Fruit fly (Drosophila melanogaster) whole organism, adult: ENCODE results near the gene pHCl-2.

Experiments used
- CG11617 ChIP-seq: fragments of 200-800 bp; sonication (Bioruptor generic); optimal IDR thresholded peaks from 2 replicates; lab custom pipeline; 2017; ENCODE audit warnings: mild to moderate bottlenecking, missing biosample characterization, missing genetic modification reagents, missing genetic modification characterization
- CG5204 ChIP-seq: fragments of 200-800 bp; sonication (Bioruptor generic); optimal IDR thresholded peaks from 2 replicates; lab custom pipeline; 2016; ENCODE audit warnings: missing biosample characterization, missing genetic modification characterization
- toe ChIP-seq: fragments of 200-800 bp; sonication (Bioruptor generic); optimal IDR thresholded peaks from 2 replicates; lab custom pipeline; 2016; ENCODE audit warnings: missing biosample characterization, missing genetic modification characterization

- TF ChIP-seq toe (GFP tag; lab: Kevin White, UChicago) (no peak), CG5204 (GFP tag; lab: Kevin White, UChicago) (no peak), CG11617 (no peak)
These were observed 53.9 kb downstream of the pHCl-2 start for dm6 chr3R:31251130-31251770.
